Worm (Caenorhabditis elegans) whole organism, L4/young adult: ENCODE results near the gene C02B8.6.

ENCODE experiments used
- W03F9.2 ChIP-seq: fragments of 150-350 bp; optimal IDR thresholded peaks from 2 replicates; lab custom pipeline; 2014; ENCODE audit warnings: missing biosample characterization, missing genetic modification characterization
- him-1 ChIP-seq: sonication (generic microtip); optimal IDR thresholded peaks from 2 replicates; lab custom pipeline; 2016; ENCODE audit warnings: missing genotype, missing genetic modification reagents, missing genetic modification characterization, missing compliant biosample characterization

ce11 chrX:8084669-8085068, 51.5 kb downstream of the C02B8.6 start:
- TF ChIP-seq him-1 (tag; lab: Kevin White, UChicago), result no peak
- no peak for TF ChIP-seq W03F9.2 (tag; lab: Kevin White, UChicago)
